Worm (Caenorhabditis elegans) whole organism, young adult: ENCODE results near the gene B0310.2.

Experiments
- B0019.2 ChIP-seq: fragments of 200-800 bp; sonication (Bioruptor generic); conservative IDR thresholded peaks from 2 replicates; pipeline ENCODE4 v1.3.6; 2022; ENCODE audit warnings: missing genetic modification reagents, missing genetic modification characterization, missing compliant biosample characterization
- B0261.1 ChIP-seq: sonication (generic microtip); optimal IDR thresholded peaks from 2 replicates; lab custom pipeline; 2016; ENCODE audit warnings: mild to moderate bottlenecking, missing genetic modification characterization, moderate library complexity, missing compliant biosample characterization
- C17E4.6 ChIP-seq: fragments of 200-800 bp; sonication (Bioruptor generic); IDR thresholded peaks from 2 replicates; pipeline ENCODE4 v1.3.6; 2022; ENCODE audit warnings: missing genetic modification reagents, missing genetic modification characterization, missing compliant biosample characterization
- D2030.7 ChIP-seq: fragments of 200-800 bp; sonication (Bioruptor generic); IDR thresholded peaks from 2 replicates; pipeline ENCODE4 v1.3.6; 2022; ENCODE audit warnings: missing genetic modification reagents, missing genetic modification characterization, missing compliant biosample characterization
- F10E7.11 ChIP-seq: sonication (generic microtip); optimal IDR thresholded peaks from 2 replicates; lab custom pipeline; 2017; ENCODE audit warnings: mild to moderate bottlenecking, missing genetic modification characterization, moderate library complexity, missing compliant biosample characterization
- F52B5.7 ChIP-seq: sonication (generic microtip); optimal IDR thresholded peaks from 2 replicates; lab custom pipeline; 2016; ENCODE audit warnings: mild to moderate bottlenecking, missing genetic modification characterization, missing compliant biosample characterization
- T26A5.8 ChIP-seq: sonication (generic microtip); optimal IDR thresholded peaks from 2 replicates; lab custom pipeline; 2016; ENCODE audit warnings: missing genetic modification characterization, missing compliant biosample characterization
- Y67H2A.10 ChIP-seq: fragments of 200-800 bp; sonication (Bioruptor generic); conservative IDR thresholded peaks from 2 replicates; pipeline ENCODE4 v1.3.6; 2022; ENCODE audit warnings: missing genetic modification reagents, missing genetic modification characterization, missing compliant biosample characterization
- ZK185.1 ChIP-seq: sonication (generic microtip); optimal IDR thresholded peaks from 2 replicates; lab custom pipeline; 2016; ENCODE audit warnings: mild to moderate bottlenecking, missing genetic modification characterization, missing compliant biosample characterization; ENCODE audit not compliant: poor library complexity, severe bottlenecking
- aptf-2 ChIP-seq: fragments of 200-800 bp; sonication (Bioruptor generic); conservative IDR thresholded peaks from 2 replicates; pipeline ENCODE4 v1.3.6; 2022; ENCODE audit warnings: missing genetic modification reagents, missing genetic modification characterization, missing compliant biosample characterization
- aptf-3 ChIP-seq: fragments of 200-800 bp; sonication (Bioruptor generic); IDR thresholded peaks from 2 replicates; pipeline ENCODE4 v1.3.6; 2022; ENCODE audit warnings: missing genetic modification characterization, missing compliant biosample characterization
- attf-3 ChIP-seq: fragments of 200-800 bp; sonication (Bioruptor generic); conservative IDR thresholded peaks from 2 replicates; pipeline ENCODE4 v1.3.6; 2022; ENCODE audit warnings: missing genetic modification reagents, missing genetic modification characterization, missing compliant biosample characterization
- bed-1 ChIP-seq: fragments of 200-800 bp; sonication (Bioruptor generic); IDR thresholded peaks from 2 replicates; pipeline ENCODE4 v1.3.6; 2022; ENCODE audit warnings: missing genetic modification reagents, missing genetic modification characterization, missing compliant biosample characterization
- cebp-1 ChIP-seq, 2 experiments: fragments of 200-800 bp in 1 of 2; sonication (Bioruptor generic) in 1 of 2; sonication (generic microtip) in 1 of 2; IDR thresholded peaks in 1 of 2; optimal IDR thresholded peaks in 1 of 2; 2 replicates each; pipeline versions ENCODE4 v1.3.6 to Lab custom; 2017 to 2022; ENCODE audit warnings: missing compliant biosample characterization in 2 of 2, missing genetic modification characterization in 2 of 2, mild to moderate bottlenecking in 1 of 2, missing genetic modification reagents in 1 of 2, moderate library complexity in 1 of 2
- hsf-1 ChIP-seq: fragments of 200-800 bp; sonication (Bioruptor generic); IDR thresholded peaks from 2 replicates; pipeline ENCODE4 v1.3.6; 2022; ENCODE audit warnings: missing genetic modification reagents, missing genetic modification characterization, missing compliant biosample characterization
- lin-26 ChIP-seq: fragments of 200-800 bp; sonication (Bioruptor generic); IDR thresholded peaks from 2 replicates; pipeline ENCODE4 v1.3.6; 2022; ENCODE audit warnings: missing genetic modification reagents, missing genetic modification characterization, missing compliant biosample characterization
- lin-35 ChIP-seq, 3 experiments: fragments of 150-350 bp in 2 of 3; sonication (generic microtip) in 1 of 3; optimal IDR thresholded peaks; 2 replicates each; lab custom pipeline; 2014 to 2018; ENCODE audit warnings: missing biosample characterization in 3 of 3, missing genetic modification characterization in 3 of 3, missing genetic modification reagents in 3 of 3
- lir-1 ChIP-seq: fragments of 200-800 bp; sonication (Bioruptor generic); conservative IDR thresholded peaks from 2 replicates; pipeline ENCODE4 v1.3.6; 2022; ENCODE audit warnings: missing genetic modification reagents, missing genetic modification characterization, missing compliant biosample characterization
- madf-6 ChIP-seq: fragments of 200-800 bp; sonication (Bioruptor generic); IDR thresholded peaks from 2 replicates; pipeline ENCODE4 v1.3.6; 2022; ENCODE audit warnings: missing genetic modification reagents, missing genetic modification characterization, missing compliant biosample characterization
- madf-8 ChIP-seq: fragments of 200-800 bp; sonication (Bioruptor generic); conservative IDR thresholded peaks from 2 replicates; pipeline ENCODE4 v1.3.6; 2022; ENCODE audit warnings: missing genetic modification reagents, missing genetic modification characterization, missing compliant biosample characterization
- nhr-179 ChIP-seq: sonication (generic microtip); optimal IDR thresholded peaks from 2 replicates; lab custom pipeline; 2016; ENCODE audit warnings: mild to moderate bottlenecking, missing genetic modification characterization, missing compliant biosample characterization
- pbrm-1 ChIP-seq: fragments of 200-800 bp; sonication (Bioruptor generic); IDR thresholded peaks from 2 replicates; pipeline ENCODE4 v1.3.6; 2022; ENCODE audit warnings: missing genetic modification reagents, missing genetic modification characterization, missing compliant biosample characterization
- pha-4 ChIP-seq: fragments of 150-350 bp; sonication (generic microtip); optimal IDR thresholded peaks from 2 replicates; lab custom pipeline; 2014; ENCODE audit warnings: missing biosample characterization, missing genetic modification reagents, missing genetic modification characterization
- rcor-1 ChIP-seq: fragments of 200-800 bp; sonication (Bioruptor generic); IDR thresholded peaks from 2 replicates; pipeline ENCODE4 v1.3.6; 2022; ENCODE audit warnings: missing genetic modification reagents, missing genetic modification characterization, missing compliant biosample characterization
- sea-2 ChIP-seq: fragments of 200-800 bp; sonication (Bioruptor generic); IDR thresholded peaks from 2 replicates; pipeline ENCODE4 v1.3.6; 2022; ENCODE audit warnings: missing genetic modification characterization, missing compliant biosample characterization
- snpc-1.3 ChIP-seq: sonication (generic microtip); optimal IDR thresholded peaks from 2 replicates; lab custom pipeline; 2017; ENCODE audit warnings: missing genetic modification characterization, mild to moderate bottlenecking, missing compliant biosample characterization, antibody characterized with exemption, moderate library complexity, missing genotype, missing genetic modification reagents; ENCODE audit not compliant: insufficient read depth
- snpc-4 ChIP-seq, 5 experiments: fragments of 150-350 bp in 1 of 5; sonication (generic microtip) in 4 of 5; optimal IDR thresholded peaks; 2 replicates each; lab custom pipeline; 2014 to 2018; ENCODE audit warnings: missing genetic modification characterization in 5 of 5, missing biosample characterization in 3 of 5, antibody characterized with exemption in 2 of 5, mild to moderate bottlenecking in 2 of 5, missing compliant biosample characterization in 2 of 5, missing genotype in 2 of 5, moderate library complexity in 2 of 5, missing genetic modification reagents in 1 of 5
- sptf-2 ChIP-seq: fragments of 200-800 bp; sonication (Bioruptor generic); optimal IDR thresholded peaks from 2 replicates; lab custom pipeline; 2018; ENCODE audit warnings: mild to moderate bottlenecking, missing genetic modification characterization, missing compliant biosample characterization
- tbx-9 ChIP-seq: sonication (generic microtip); optimal IDR thresholded peaks from 2 replicates; lab custom pipeline; 2016; ENCODE audit warnings: borderline replicate concordance, missing genetic modification characterization, inconsistent platforms, missing compliant biosample characterization
- unc-62 ChIP-seq: fragments of 150-350 bp; optimal IDR thresholded peaks from 2 replicates; lab custom pipeline; 2014; ENCODE audit warnings: missing biosample characterization, missing genetic modification reagents, missing genetic modification characterization
- xnd-1 ChIP-seq: sonication (generic microtip); optimal IDR thresholded peaks from 2 replicates; lab custom pipeline; 2016; ENCODE audit warnings: missing genotype, missing genetic modification reagents, missing genetic modification characterization, missing compliant biosample characterization
- zfh-2 ChIP-seq: fragments of 200-800 bp; sonication (Bioruptor generic); conservative IDR thresholded peaks from 2 replicates; pipeline ENCODE4 v1.3.6; 2022; ENCODE audit warnings: missing genetic modification reagents, missing genetic modification characterization, missing compliant biosample characterization
- ztf-28 ChIP-seq: fragments of 200-800 bp; sonication (Bioruptor generic); IDR thresholded peaks from 2 replicates; pipeline ENCODE4 v1.3.6; 2022; ENCODE audit warnings: missing genetic modification reagents, missing genetic modification characterization, missing compliant biosample characterization
- ztf-6 ChIP-seq: fragments of 200-800 bp; sonication (Bioruptor generic); IDR thresholded peaks from 2 replicates; pipeline ENCODE4 v1.3.6; 2022; ENCODE audit warnings: missing genetic modification reagents, missing genetic modification characterization, missing compliant biosample characterization

Gene B0310.2

DNA sequence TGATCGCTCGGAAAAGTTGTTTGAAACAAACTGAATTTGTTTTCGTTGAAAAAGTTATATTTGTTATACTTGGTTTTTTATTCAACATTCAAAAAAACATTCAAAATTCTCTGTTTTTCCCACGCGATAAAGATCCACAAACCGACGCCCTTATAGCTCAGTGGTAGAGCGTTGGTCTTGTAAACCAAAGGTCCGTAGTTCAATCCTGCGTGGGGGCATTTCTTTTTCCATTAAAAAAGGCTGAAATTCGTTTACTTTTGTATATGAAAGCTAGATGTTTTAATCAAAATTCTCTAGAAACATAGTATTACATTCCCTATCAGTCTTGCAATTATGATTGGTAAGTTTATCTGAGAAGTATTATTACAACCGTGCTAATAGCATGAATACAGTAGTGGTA lies 19.1 kb downstream of the B0310.2 start (continued):
- TF ChIP-seq snpc-4 (GFP tag; optimal IDR thresholded peaks at IDR 0.05; lab: Kevin White, UChicago) (peak; percentile 70), snpc-4 (tag; optimal IDR thresholded peaks at IDR 0.05; lab: Kevin White, UChicago) (peak in 1 of 4 experiments; percentile 77), tbx-9 (tag; lab: Kevin White, UChicago) (no peak), ztf-6 (GFP tag; lab: Robert Waterston, UW) (0 out of 2 replicates have a peak, but pooled peaks have one; percentile 31), madf-6 (GFP tag; lab: Robert Waterston, UW) (no peak; the same call in 1 of the 2 replicates), aptf-3 (GFP tag; lab: Robert Waterston, UW) (no peak), ZK185.1 (tag; lab: Kevin White, UChicago) (peak; percentile 47), D2030.7 (GFP tag; lab: Robert Waterston, UW) (no peak; the same call in none of the 2 replicates), lin-35 (GFP tag; optimal IDR thresholded peaks at IDR 0.05; lab: Kevin White, UChicago) (no peak), zfh-2 (no peak), C17E4.6 (GFP tag; lab: Robert Waterston, UW) (no peak), B0019.2 (GFP tag; lab: Robert Waterston, UW) (no peak), cebp-1 (GFP tag; IDR thresholded peaks at IDR 0.05; lab: Robert Waterston, UW) (no peak), cebp-1 (tag; optimal IDR thresholded peaks at IDR 0.05; lab: Kevin White, UChicago) (no peak), Y67H2A.10 (GFP tag; lab: Robert Waterston, UW) (no peak), lir-1 (GFP tag; lab: Robert Waterston, UW) (no peak)
- TF ChIP-seq, all 124 proteins: peak for 43

ce11 chrX:481150-481549 lies 25.6 kb downstream of the B0310.2 start, which contains the start of gene che-2:
che-2 (plus strand) TSS chrX:481450.
- TF ChIP-seq ZK185.1 (tag; lab: Kevin White, UChicago) (no peak), ztf-6 (GFP tag; lab: Robert Waterston, UW) (no peak), aptf-2 (no peak), T26A5.8 (no peak), hsf-1 (GFP tag; lab: Robert Waterston, UW) (no peak), pha-4 (tag; lab: Kevin White, UChicago) (no peak), unc-62 (GFP tag; lab: Kevin White, UChicago) (no peak), pbrm-1 (GFP tag; lab: Robert Waterston, UW) (no peak), ztf-28 (GFP tag; lab: Robert Waterston, UW) (no peak), xnd-1 (tag; lab: Kevin White, UChicago) (no peak), lin-26 (GFP tag; lab: Robert Waterston, UW) (no peak), madf-8 (GFP tag; lab: Robert Waterston, UW) (no peak), F52B5.7 (tag; lab: Kevin White, UChicago) (no peak), sea-2 (GFP tag; lab: Robert Waterston, UW) (no peak)

ce11 chrX:476261-476660 lies 30.5 kb downstream of the B0310.2 start, which contains the start of gene F38G1.3:
F38G1.3 (plus strand) TSS chrX:476561.
- no peak for TF ChIP-seq F10E7.11
- no peak for TF ChIP-seq madf-8 (GFP tag; lab: Robert Waterston, UW)
- no peak for TF ChIP-seq attf-3 (GFP tag; lab: Robert Waterston, UW)
- TF ChIP-seq hsf-1 (GFP tag; lab: Robert Waterston, UW) = no peak
- TF ChIP-seq nhr-179 = no peak
- no peak for TF ChIP-seq B0261.1 (tag; lab: Kevin White, UChicago)
- TF ChIP-seq bed-1 (GFP tag; lab: Robert Waterston, UW) = no peak
- TF ChIP-seq aptf-2 = no peak
- no peak for TF ChIP-seq sptf-2
- TF ChIP-seq madf-6 (GFP tag; lab: Robert Waterston, UW) = no peak
- no peak for TF ChIP-seq rcor-1 (GFP tag; lab: Robert Waterston, UW)
- TF ChIP-seq zfh-2 = no peak
- no peak for TF ChIP-seq snpc-1.3 (tag; lab: Kevin White, UChicago)
